Fruit fly (Drosophila melanogaster) whole organism, embryonic: ENCODE measurements around the gene CG31525.

Experiments
- B-H1 ChIP-seq: fragments of 200-800 bp; sonication (Bioruptor generic); IDR thresholded peaks from 3 replicates; pipeline ENCODE4 v1.3.6; 2022; ENCODE audit warnings: missing biosample characterization, missing genetic modification characterization
- CG10366 ChIP-seq: fragments of 200-800 bp; sonication (Bioruptor generic); IDR thresholded peaks from 2 replicates; pipeline ENCODE4 v1.3.6; 2022; ENCODE audit warnings: missing biosample characterization, missing genetic modification characterization
- CG10959 ChIP-seq: fragments of 200-800 bp; sonication (Bioruptor generic); IDR thresholded peaks from 2 replicates; pipeline ENCODE4 v1.3.6; 2022; ENCODE audit warnings: missing biosample characterization, missing genetic modification characterization
- CG11093 ChIP-seq: fragments of 200-800 bp; sonication (Bioruptor generic); IDR thresholded peaks from 3 replicates; pipeline ENCODE4 v1.3.6; 2022; ENCODE audit warnings: missing biosample characterization, missing genetic modification characterization
- CG11247 ChIP-seq: fragments of 200-800 bp; sonication (Bioruptor generic); IDR thresholded peaks from 2 replicates; pipeline ENCODE4 v1.3.6; 2022; ENCODE audit warnings: missing biosample characterization, missing genetic modification characterization
- CG11398 ChIP-seq: fragments of 200-800 bp; sonication (Bioruptor generic); optimal IDR thresholded peaks from 2 replicates; lab custom pipeline; 2016; ENCODE audit warnings: missing biosample characterization, missing genetic modification characterization
- CG12219 ChIP-seq: fragments of 200-800 bp; sonication (Bioruptor generic); optimal IDR thresholded peaks from 3 replicates; lab custom pipeline; 2018; ENCODE audit warnings: missing biosample characterization, mild to moderate bottlenecking, missing genetic modification characterization
- CG13624 ChIP-seq: fragments of 200-800 bp; sonication (Bioruptor generic); optimal IDR thresholded peaks from 2 replicates; lab custom pipeline; 2016; ENCODE audit warnings: missing biosample characterization, missing genetic modification characterization
- CG18599 ChIP-seq: fragments of 200-800 bp; sonication (Bioruptor generic); optimal IDR thresholded peaks from 3 replicates; lab custom pipeline; 2017; ENCODE audit warnings: missing biosample characterization, missing genetic modification characterization, mild to moderate bottlenecking, moderate library complexity, missing genetic modification reagents
- CG18764 ChIP-seq: fragments of 200-800 bp; sonication (Bioruptor generic); optimal IDR thresholded peaks from 3 replicates; lab custom pipeline; 2016; ENCODE audit warnings: missing biosample characterization, missing genetic modification characterization
- CG2889 ChIP-seq: fragments of 200-800 bp; sonication (Bioruptor generic); IDR thresholded peaks from 3 replicates; pipeline ENCODE4 v1.3.6; 2022; ENCODE audit warnings: missing biosample characterization, missing genetic modification characterization
- CG31224 ChIP-seq: fragments of 200-800 bp; sonication (Bioruptor generic); IDR thresholded peaks from 2 replicates; pipeline ENCODE4 v1.3.6; 2022; ENCODE audit warnings: missing biosample characterization, missing genetic modification characterization
- CG4617 ChIP-seq: fragments of 200-800 bp; sonication (Bioruptor generic); optimal IDR thresholded peaks from 3 replicates; lab custom pipeline; 2016; ENCODE audit warnings: missing biosample characterization, missing genetic modification characterization, borderline replicate concordance
- CG5180 ChIP-seq: fragments of 200-800 bp; sonication (Bioruptor generic); optimal IDR thresholded peaks from 3 replicates; lab custom pipeline; 2017; ENCODE audit warnings: missing biosample characterization, missing genetic modification characterization, mild to moderate bottlenecking, moderate library complexity, missing genetic modification reagents
- CG6272 ChIP-seq: fragments of 200-800 bp; sonication (Bioruptor generic); IDR thresholded peaks from 2 replicates; pipeline ENCODE4 v1.3.6; 2022; ENCODE audit warnings: missing biosample characterization, missing genetic modification characterization
- CG7556 ChIP-seq: fragments of 200-800 bp; sonication (Bioruptor generic); optimal IDR thresholded peaks from 2 replicates; lab custom pipeline; 2017; ENCODE audit warnings: missing biosample characterization, mild to moderate bottlenecking, missing genetic modification characterization
- CG8281 ChIP-seq: fragments of 200-800 bp; sonication (Bioruptor generic); optimal IDR thresholded peaks from 2 replicates; lab custom pipeline; 2018; ENCODE audit warnings: missing biosample characterization, mild to moderate bottlenecking, missing genetic modification characterization, moderate library complexity
- CG8944 ChIP-seq: fragments of 200-800 bp; sonication (Bioruptor generic); optimal IDR thresholded peaks from 3 replicates; lab custom pipeline; 2016; ENCODE audit warnings: missing biosample characterization, missing genetic modification characterization
- D19B ChIP-seq: fragments of 200-800 bp; sonication (Bioruptor generic); optimal IDR thresholded peaks from 2 replicates; lab custom pipeline; 2017; ENCODE audit warnings: missing biosample characterization, mild to moderate bottlenecking, missing genetic modification characterization
- Deaf1 ChIP-seq: fragments of 200-800 bp; optimal IDR thresholded peaks from 3 replicates; lab custom pipeline; 2019; ENCODE audit warnings: missing biosample characterization, mild to moderate bottlenecking, missing genetic modification characterization, moderate library complexity
- Drgx ChIP-seq: fragments of 200-800 bp; sonication (Bioruptor generic); IDR thresholded peaks from 2 replicates; pipeline ENCODE4 v1.3.6; 2022; ENCODE audit warnings: missing biosample characterization, missing genetic modification characterization
- Ets65A ChIP-seq: fragments of 200-800 bp; sonication (Bioruptor generic); peaks from one replicate; lab custom pipeline; 2016; ENCODE audit warnings: missing biosample characterization, missing genetic modification characterization
- Lim3 ChIP-seq: fragments of 200-800 bp; sonication (Bioruptor generic); IDR thresholded peaks from 2 replicates; pipeline ENCODE4 v1.3.6; 2022; ENCODE audit warnings: missing biosample characterization, missing genetic modification characterization
- MTF-1 ChIP-seq: fragments of 200-800 bp; sonication (Bioruptor generic); optimal IDR thresholded peaks from 2 replicates; lab custom pipeline; 2018; ENCODE audit warnings: missing biosample characterization, mild to moderate bottlenecking, missing genetic modification characterization, borderline replicate concordance
- Max ChIP-seq: fragments of 200-800 bp; sonication (Bioruptor generic); optimal IDR thresholded peaks from 2 replicates; lab custom pipeline; 2016; ENCODE audit warnings: missing biosample characterization, mild to moderate bottlenecking, missing genetic modification characterization
- Mes4 ChIP-seq: fragments of 200-800 bp; sonication (Bioruptor generic); optimal IDR thresholded peaks from 2 replicates; lab custom pipeline; 2016; ENCODE audit warnings: missing biosample characterization, missing genetic modification characterization
- Side ChIP-seq: fragments of 200-800 bp; sonication (Bioruptor generic); optimal IDR thresholded peaks from 2 replicates; lab custom pipeline; 2016; ENCODE audit warnings: missing biosample characterization, missing genetic modification characterization
- Sox100B ChIP-seq: fragments of 200-800 bp; sonication (Bioruptor generic); optimal IDR thresholded peaks from 3 replicates; lab custom pipeline; 2018; ENCODE audit warnings: missing biosample characterization, mild to moderate bottlenecking, missing genetic modification characterization
- Ssrp ChIP-seq: fragments of 200-800 bp; sonication (Bioruptor generic); optimal IDR thresholded peaks from 2 replicates; lab custom pipeline; 2018; ENCODE audit warnings: missing biosample characterization, mild to moderate bottlenecking, missing genetic modification characterization, moderate library complexity
- Stat92E ChIP-seq, 3 experiments: fragments of >200 bp in 2 of 3; fragments of 200-800 bp in 1 of 3; sonication (Bioruptor generic) in 1 of 3; optimal IDR thresholded peaks; 2 replicates each; lab custom pipeline; 2017 to 2019; ENCODE audit warnings: missing biosample characterization in 3 of 3, missing genetic modification characterization in 3 of 3, mild to moderate bottlenecking in 1 of 3, moderate library complexity in 1 of 3
- TFAM ChIP-seq: fragments of 200-800 bp; sonication (Bioruptor generic); optimal IDR thresholded peaks from 2 replicates; lab custom pipeline; 2017; ENCODE audit warnings: missing biosample characterization, missing genetic modification characterization, inconsistent platforms
- ase ChIP-seq: fragments of 200-800 bp; sonication (Bioruptor generic); IDR thresholded peaks from 3 replicates; pipeline ENCODE4 v1.3.6; 2022; ENCODE audit warnings: missing biosample characterization, missing genetic modification characterization
- btn ChIP-seq: fragments of 200-800 bp; sonication (Bioruptor generic); optimal IDR thresholded peaks from 2 replicates; lab custom pipeline; 2016; ENCODE audit warnings: missing biosample characterization, missing genetic modification characterization
- cg ChIP-seq: fragments of 200-800 bp; sonication (Bioruptor generic); optimal IDR thresholded peaks from 3 replicates; lab custom pipeline; 2019; ENCODE audit warnings: missing biosample characterization, mild to moderate bottlenecking, missing genetic modification characterization, moderate library complexity
- cwo ChIP-seq: fragments of 200-800 bp; sonication (Bioruptor generic); optimal IDR thresholded peaks from 3 replicates; lab custom pipeline; 2017; ENCODE audit warnings: missing biosample characterization, missing genetic modification characterization, mild to moderate bottlenecking, moderate library complexity, missing genetic modification reagents
- fru ChIP-seq: fragments of >200 bp; optimal IDR thresholded peaks from 2 replicates; lab custom pipeline; 2017
- ftz-f1 ChIP-seq: fragments of 200-800 bp; sonication (Bioruptor generic); optimal IDR thresholded peaks from 2 replicates; lab custom pipeline; 2016; ENCODE audit warnings: missing biosample characterization, missing genetic modification characterization
- gem ChIP-seq: fragments of 200-800 bp; sonication (Bioruptor generic); optimal IDR thresholded peaks from 2 replicates; lab custom pipeline; 2019; ENCODE audit warnings: missing biosample characterization, mild to moderate bottlenecking, missing genetic modification characterization, moderate library complexity
- gsb ChIP-seq: fragments of 200-800 bp; sonication (Bioruptor generic); IDR thresholded peaks from 2 replicates; pipeline ENCODE4 v1.3.6; 2022; ENCODE audit warnings: missing biosample characterization, missing genetic modification characterization
- hb ChIP-seq: fragments of 200-800 bp; sonication (Bioruptor generic); IDR thresholded peaks from 3 replicates; pipeline ENCODE4 v1.3.6; 2022; ENCODE audit warnings: missing biosample characterization, missing genetic modification characterization; ENCODE audit not compliant: partially characterized antibody
- kah ChIP-seq: fragments of 200-800 bp; sonication (Bioruptor generic); optimal IDR thresholded peaks from 2 replicates; lab custom pipeline; 2018; ENCODE audit warnings: missing biosample characterization, mild to moderate bottlenecking, missing genetic modification characterization
- org-1 ChIP-seq: fragments of 200-800 bp; sonication (Bioruptor generic); optimal IDR thresholded peaks from 2 replicates; lab custom pipeline; 2017; ENCODE audit warnings: missing biosample characterization, missing genetic modification characterization
- pita ChIP-seq: fragments of 200-800 bp; sonication (Bioruptor generic); optimal IDR thresholded peaks from 2 replicates; lab custom pipeline; 2017; ENCODE audit warnings: missing biosample characterization, mild to moderate bottlenecking, missing genetic modification characterization
- repo ChIP-seq: fragments of 200-800 bp; sonication (Bioruptor generic); optimal IDR thresholded peaks from 2 replicates; lab custom pipeline; 2016; ENCODE audit warnings: missing biosample characterization, missing genetic modification characterization
- sim ChIP-seq: fragments of 200-800 bp; sonication (Bioruptor generic); IDR thresholded peaks from 2 replicates; pipeline ENCODE4 v1.3.6; 2022; ENCODE audit warnings: missing biosample characterization, missing genetic modification characterization
- sr ChIP-seq: fragments of 200-800 bp; sonication (Bioruptor generic); IDR thresholded peaks from 3 replicates; pipeline ENCODE4 v1.3.6; 2022; ENCODE audit warnings: missing biosample characterization, missing genetic modification characterization
- ssp ChIP-seq: fragments of 200-800 bp; sonication (Bioruptor generic); IDR thresholded peaks from 2 replicates; pipeline ENCODE4 v1.3.6; 2022; ENCODE audit warnings: missing biosample characterization, missing genetic modification characterization
- ttk ChIP-seq: fragments of 200-800 bp; sonication (Bioruptor generic); IDR thresholded peaks from 2 replicates; pipeline ENCODE4 v2.1.2; 2022; ENCODE audit warnings: missing biosample characterization, missing genetic modification characterization
- z ChIP-seq: fragments of 200-800 bp; sonication (Bioruptor generic); IDR thresholded peaks from 3 replicates; pipeline ENCODE4 v1.3.6; 2022; ENCODE audit warnings: missing biosample characterization, missing genetic modification characterization

Gene CG31525

dm6 chr3R:4378363-4379354 is 48.2 kb upstream of the CG31525 start, which contains the start of gene Sfxn1-3 (continued):
- TF ChIP-seq CG8944 (GFP tag; lab: Kevin White, UChicago) (no peak), Deaf1 (tag; lab: Kevin White, UChicago) (peak; percentile 81), Ssrp (peak; percentile 9), Stat92E (GFP tag; optimal IDR thresholded peaks at IDR 0.05; lab: Kevin White, UChicago) (peak in 1 of 3 experiments; percentile 61), repo (GFP tag; lab: Kevin White, UChicago) (no peak), gem (tag; lab: Kevin White, UChicago) (peak; percentile 61), Lim3 (no peak), B-H1 (no peak), CG12219 (no peak), sim (no peak), ftz-f1 (GFP tag; lab: Kevin White, UChicago) (peak; percentile 4), ssp (GFP tag; lab: Robert Waterston, UW) (no peak), fru (lab: Kevin White, UChicago) (no peak), CG18764 (GFP tag; lab: Kevin White, UChicago) (no peak), TFAM (no peak), cg (peak; percentile 62), CG10959 (GFP tag; lab: Robert Waterston, UW) (no peak), ttk (peak; percentile 55; the same call in 1 of the 2 replicates), cwo (GFP tag; lab: Kevin White, UChicago) (peak; percentile 73), CG13624 (peak; percentile 46), CG11398 (peak; percentile 26), Sox100B (GFP tag; lab: Kevin White, UChicago) (no peak), Ets65A (peak; percentile 78), CG11247 (GFP tag; lab: Robert Waterston, UW) (no peak), D19B (GFP tag; lab: Kevin White, UChicago) (peak; percentile 96), org-1 (GFP tag; lab: Kevin White, UChicago) (no peak), Mes4 (GFP tag; lab: Kevin White, UChicago) (peak; percentile 2), MTF-1 (GFP tag; lab: Kevin White, UChicago) (no peak), gsb (0 out of 2 replicates have a peak, but pooled peaks have one; percentile 47), Side (GFP tag; lab: Kevin White, UChicago) (no peak), ase (0 out of 3 replicates have a peak, but pooled peaks have one; percentile 40), hb (GFP tag; lab: Robert Waterston, UW) (no peak; the same call in 2 of the 3 replicates), CG31224 (GFP tag; lab: Robert Waterston, UW) (no peak), CG11093 (GFP tag; lab: Robert Waterston, UW) (no peak), CG8281 (tag; lab: Kevin White, UChicago) (no peak), Max (no peak), CG4617 (GFP tag; lab: Kevin White, UChicago) (no peak), CG6272 (no peak), Drgx (no peak), CG18599 (GFP tag; lab: Kevin White, UChicago) (peak; percentile 84), btn (GFP tag; lab: Kevin White, UChicago) (no peak), CG7556 (GFP tag; lab: Kevin White, UChicago) (peak; percentile 19), CG5180 (GFP tag; lab: Kevin White, UChicago) (peak; percentile 72), pita (GFP tag; lab: Kevin White, UChicago) (no peak), CG2889 (GFP tag; lab: Robert Waterston, UW) (peak; percentile 32; the same call in 1 of the 3 replicates), CG10366 (GFP tag; lab: Robert Waterston, UW) (no peak), z (GFP tag; lab: Robert Waterston, UW) (0 out of 3 replicates have a peak, but pooled peaks have one; percentile 39), sr (no peak; the same call in 1 of the 3 replicates), kah (GFP tag; lab: Kevin White, UChicago) (peak; percentile 82)
